ENCODE assay signal across 3 fruit fly cellular contexts in the genomic region with DNA sequence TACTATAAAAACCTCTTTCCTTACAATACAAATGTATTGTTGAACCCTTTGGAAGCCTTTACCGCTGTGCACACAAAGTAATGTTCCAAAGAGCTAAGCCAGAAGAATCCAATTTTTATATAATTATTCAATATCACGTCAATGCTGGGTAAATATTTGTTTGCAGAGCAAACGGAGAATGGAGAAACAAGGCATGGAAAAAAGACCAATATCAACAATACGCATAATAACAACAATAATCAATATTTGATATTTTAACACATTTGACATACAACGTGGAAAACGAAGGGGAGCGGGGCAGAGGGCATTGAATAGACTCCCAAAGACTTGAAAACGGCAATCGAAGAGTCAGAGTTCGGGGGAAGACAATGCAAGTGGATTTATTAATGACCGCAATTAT.
TF ChIP-seq lines count a peak whose summit lies in the region.

No protein-coding gene starts in this region.

- peak; percentile 14 for TF ChIP-seq CTCF in whole organism, embryonic (GFP tag; optimal IDR thresholded peaks at IDR 0.05; lab: Kevin White, UChicago)

TF ChIP-seq in whole organism, adult, 20 proteins besides CTCF, POLR2A, EP300 and RAD21:
- peak; percentile 28 for TF ChIP-seq CG7101 (tag; optimal IDR thresholded peaks at IDR 0.05; lab: Kevin White, UChicago)
- no peak for TF ChIP-seq Hr96 (GFP tag; optimal IDR thresholded peaks at IDR 0.05; lab: Kevin White, UChicago)
- TF ChIP-seq CG5204 (GFP tag; optimal IDR thresholded peaks at IDR 0.05; lab: Kevin White, UChicago): peak; percentile 3
- TF ChIP-seq toe (GFP tag; optimal IDR thresholded peaks at IDR 0.05; lab: Kevin White, UChicago): no peak

TF ChIP-seq in whole organism, embryonic, 481 proteins besides CTCF, POLR2A, EP300 and RAD21 (continues in another document):
- TF ChIP-seq CkIIα-i1 (GFP tag; IDR thresholded peaks at IDR 0.05; lab: Robert Waterston, UW): no peak
- peak; percentile 37 for TF ChIP-seq psq (GFP tag; optimal IDR thresholded peaks at IDR 0.05; lab: Kevin White, UChicago)
- TF ChIP-seq CG8924 (tag; optimal IDR thresholded peaks at IDR 0.05; lab: Kevin White, UChicago): peak; percentile 74
- peak; percentile 72 for TF ChIP-seq Atf6 (GFP tag; IDR thresholded peaks at IDR 0.05; lab: Robert Waterston, UW)
- TF ChIP-seq CG12219 (GFP tag; optimal IDR thresholded peaks at IDR 0.05; lab: Kevin White, UChicago): peak; percentile 89
- TF ChIP-seq pan (optimal IDR thresholded peaks at IDR 0.05; lab: Kevin White, UChicago): no peak
- peak in 1 of 2 experiments; percentile 5 for TF ChIP-seq pan (GFP tag; optimal IDR thresholded peaks at IDR 0.05 in 1 of 2, IDR thresholded peaks at IDR 0.05 in 1 of 2)
- TF ChIP-seq lab (GFP tag; optimal IDR thresholded peaks at IDR 0.05; lab: Kevin White, UChicago): peak; percentile 90
- peak; percentile 87 for TF ChIP-seq caup (GFP tag; optimal IDR thresholded peaks at IDR 0.05; lab: Kevin White, UChicago; ENCODE audit: severe bottlenecking)
- peak; percentile 88 for TF ChIP-seq CG13424 (tag; optimal IDR thresholded peaks at IDR 0.05; lab: Kevin White, UChicago)
- peak; percentile 2 for TF ChIP-seq ewg (GFP tag; optimal IDR thresholded peaks at IDR 0.05; lab: Kevin White, UChicago)
- peak; percentile 61 for TF ChIP-seq NfI (GFP tag; optimal IDR thresholded peaks at IDR 0.05; lab: Kevin White, UChicago)
- TF ChIP-seq gce (GFP tag; IDR thresholded peaks at IDR 0.05; lab: Robert Waterston, UW): peak; percentile 33; the same call in 1 of the 3 replicates
- TF ChIP-seq Gsc (GFP tag; IDR thresholded peaks at IDR 0.05; lab: Robert Waterston, UW): no peak
- TF ChIP-seq CG17568 (GFP tag; optimal IDR thresholded peaks at IDR 0.05; lab: Kevin White, UChicago): peak; percentile 90
- TF ChIP-seq hkb (optimal IDR thresholded peaks at IDR 0.05; lab: Kevin White, UChicago): no peak
- peak; percentile 80 for TF ChIP-seq hkb (GFP tag; IDR thresholded peaks at IDR 0.05; lab: Robert Waterston, UW)
- peak; percentile 57; the same call in 2 of the 3 replicates for TF ChIP-seq CG17361 (GFP tag; IDR thresholded peaks at IDR 0.05; lab: Robert Waterston, UW)
- TF ChIP-seq Opbp (GFP tag; IDR thresholded peaks at IDR 0.05; lab: Robert Waterston, UW; ENCODE audit: partially characterized antibody): no peak
- peak; percentile 15 for TF ChIP-seq Camta (GFP tag; optimal IDR thresholded peaks at IDR 0.05; lab: Kevin White, UChicago)
- no peak for TF ChIP-seq trem (tag; optimal IDR thresholded peaks at IDR 0.05; lab: Kevin White, UChicago)
- peak; percentile 37 for TF ChIP-seq Bdp1 (GFP tag; optimal IDR thresholded peaks at IDR 0.05; lab: Kevin White, UChicago)
- TF ChIP-seq Oaz (GFP tag; IDR thresholded peaks at IDR 0.05; lab: Robert Waterston, UW): no peak
- TF ChIP-seq CG15011 (GFP tag; optimal IDR thresholded peaks at IDR 0.05; lab: Kevin White, UChicago): peak; percentile 71
- no peak for TF ChIP-seq CG7372 (GFP tag; IDR thresholded peaks at IDR 0.05; lab: Robert Waterston, UW)
- peak; percentile 46 for TF ChIP-seq Jarid2 (GFP tag; optimal IDR thresholded peaks at IDR 0.05; lab: Kevin White, UChicago)
- TF ChIP-seq CG10209 (GFP tag; optimal IDR thresholded peaks at IDR 0.05; lab: Kevin White, UChicago): peak; percentile 74
- peak; percentile 26 for TF ChIP-seq Hey (tag; optimal IDR thresholded peaks at IDR 0.05; lab: Kevin White, UChicago)
- no peak for TF ChIP-seq CG9876 (GFP tag; optimal IDR thresholded peaks at IDR 0.05; lab: Kevin White, UChicago)
- peak; percentile 8; the same call in 1 of the 2 replicates for TF ChIP-seq stc (GFP tag; IDR thresholded peaks at IDR 0.05; lab: Robert Waterston, UW)
- TF ChIP-seq CG14860 (GFP tag; IDR thresholded peaks at IDR 0.05; lab: Robert Waterston, UW; ENCODE audit: partially characterized antibody): no peak
- no peak for TF ChIP-seq CG11504 (tag; optimal IDR thresholded peaks at IDR 0.05; lab: Kevin White, UChicago)
- TF ChIP-seq Spps (tag; optimal IDR thresholded peaks at IDR 0.05; lab: Kevin White, UChicago): peak; percentile 51
- peak; percentile 16 for TF ChIP-seq da (GFP tag; optimal IDR thresholded peaks at IDR 0.05; lab: Kevin White, UChicago)
- peak; percentile 30 for TF ChIP-seq CG10274 (GFP tag; optimal IDR thresholded peaks at IDR 0.05; lab: Kevin White, UChicago)
- TF ChIP-seq CG8359 (GFP tag; optimal IDR thresholded peaks at IDR 0.05; lab: Kevin White, UChicago; ENCODE audit: borderline replicate concordance): peak; percentile 75
- peak; percentile 85 for TF ChIP-seq CG12071 (GFP tag; optimal IDR thresholded peaks at IDR 0.05; lab: Kevin White, UChicago)
- TF ChIP-seq rib (GFP tag; IDR thresholded peaks at IDR 0.05; lab: Robert Waterston, UW): no peak
- TF ChIP-seq D19A (tag; optimal IDR thresholded peaks at IDR 0.05; lab: Kevin White, UChicago): peak; percentile 43
- peak; percentile 46 for TF ChIP-seq Lhr (GFP tag; optimal IDR thresholded peaks at IDR 0.05; lab: Kevin White, UChicago)

TF ChIP-seq in whole organism, prepupa, 60 proteins besides CTCF, POLR2A, EP300 and RAD21:
- peak; percentile 38 for TF ChIP-seq svp (GFP tag; lab: Kevin White, UChicago)
- no peak for TF ChIP-seq CG16779 (tag; optimal IDR thresholded peaks at IDR 0.05; lab: Kevin White, UChicago)
- TF ChIP-seq Hr4 (GFP tag; optimal IDR thresholded peaks at IDR 0.05; lab: Kevin White, UChicago): no peak
- TF ChIP-seq OdsH (GFP tag; optimal IDR thresholded peaks at IDR 0.05; lab: Kevin White, UChicago): no peak
- no peak for TF ChIP-seq CG6163 (GFP tag; IDR thresholded peaks at IDR 0.05; lab: Robert Waterston, UW)
- peak; percentile 94 for TF ChIP-seq fkh (GFP tag; optimal IDR thresholded peaks at IDR 0.05; lab: Kevin White, UChicago)
